Fruit fly (Drosophila melanogaster) whole organism, embryonic: Measurements from ENCODE around the gene CG31798.

Experiments
- C15 ChIP-seq: fragments of 200-800 bp; sonication (Bioruptor generic); IDR thresholded peaks from 3 replicates; pipeline ENCODE4 v1.3.6; 2022; ENCODE audit warnings: missing biosample characterization, missing genetic modification characterization
- CG10147 ChIP-seq: fragments of 200-800 bp; sonication (Bioruptor generic); optimal IDR thresholded peaks from 2 replicates; lab custom pipeline; 2019; ENCODE audit warnings: missing biosample characterization, mild to moderate bottlenecking, missing genetic modification characterization, moderate library complexity
- CG12104 ChIP-seq: fragments of 200-800 bp; sonication (Bioruptor generic); optimal IDR thresholded peaks from 3 replicates; lab custom pipeline; 2016; ENCODE audit warnings: missing biosample characterization, missing genetic modification characterization
- CG17612 ChIP-seq: fragments of 200-800 bp; sonication (Bioruptor generic); IDR thresholded peaks from 2 replicates; pipeline ENCODE4 v1.3.6; 2022; ENCODE audit warnings: missing biosample characterization, missing genetic modification characterization
- CG17912 ChIP-seq: fragments of 200-800 bp; sonication (Bioruptor generic); optimal IDR thresholded peaks from 2 replicates; lab custom pipeline; 2018; ENCODE audit warnings: missing biosample characterization, mild to moderate bottlenecking, missing genetic modification characterization
- CG30020 ChIP-seq: fragments of 200-800 bp; optimal IDR thresholded peaks from 2 replicates; lab custom pipeline; 2019; ENCODE audit warnings: missing biosample characterization, mild to moderate bottlenecking, missing genetic modification characterization, moderate library complexity
- CG30431 ChIP-seq: fragments of 200-800 bp; sonication (Bioruptor generic); optimal IDR thresholded peaks from 2 replicates; lab custom pipeline; 2017; ENCODE audit warnings: missing biosample characterization, missing genetic modification characterization
- CG31388 ChIP-seq: fragments of 200-800 bp; sonication (Bioruptor generic); optimal IDR thresholded peaks from 2 replicates; lab custom pipeline; 2016; ENCODE audit warnings: missing biosample characterization, missing genetic modification characterization
- CG33213 ChIP-seq: fragments of 200-800 bp; sonication (Bioruptor generic); optimal IDR thresholded peaks from 3 replicates; lab custom pipeline; 2016; ENCODE audit warnings: missing biosample characterization, missing genetic modification characterization
- CG33557 ChIP-seq: fragments of 200-800 bp; sonication (Bioruptor generic); optimal IDR thresholded peaks from 2 replicates; lab custom pipeline; 2019; ENCODE audit warnings: missing biosample characterization, mild to moderate bottlenecking, missing genetic modification characterization, moderate library complexity
- CG3407 ChIP-seq: fragments of 200-800 bp; sonication (Bioruptor generic); optimal IDR thresholded peaks from 2 replicates; lab custom pipeline; 2018; ENCODE audit warnings: missing biosample characterization, mild to moderate bottlenecking, missing genetic modification characterization
- CG34422 ChIP-seq: fragments of 200-800 bp; sonication (Bioruptor generic); IDR thresholded peaks from 3 replicates; pipeline ENCODE4 v1.3.6; 2022; ENCODE audit warnings: missing biosample characterization, missing genetic modification characterization
- CG4424 ChIP-seq: fragments of 200-800 bp; sonication (Bioruptor generic); optimal IDR thresholded peaks from 3 replicates; lab custom pipeline; 2016; ENCODE audit warnings: missing biosample characterization, missing genetic modification characterization
- CG8089 ChIP-seq: fragments of 200-800 bp; sonication (Bioruptor generic); optimal IDR thresholded peaks from 3 replicates; lab custom pipeline; 2016; ENCODE audit warnings: missing biosample characterization, missing genetic modification characterization
- CG8924 ChIP-seq: fragments of 200-800 bp; optimal IDR thresholded peaks from 3 replicates; lab custom pipeline; 2019; ENCODE audit warnings: missing biosample characterization, mild to moderate bottlenecking, missing genetic modification characterization, moderate library complexity
- CG9876 ChIP-seq: fragments of 200-800 bp; sonication (Bioruptor generic); optimal IDR thresholded peaks from 2 replicates; lab custom pipeline; 2016; ENCODE audit warnings: missing biosample characterization, missing genetic modification characterization
- Chrac-16 ChIP-seq: fragments of 200-800 bp; sonication (Bioruptor generic); optimal IDR thresholded peaks from 3 replicates; lab custom pipeline; 2016; ENCODE audit warnings: missing biosample characterization, missing genetic modification characterization
- Dref ChIP-seq: fragments of 200-800 bp; sonication (Bioruptor generic); IDR thresholded peaks from 2 replicates; pipeline ENCODE4 v1.3.6; 2022; ENCODE audit warnings: missing biosample characterization, missing genetic modification characterization
- Drgx ChIP-seq: fragments of 200-800 bp; sonication (Bioruptor generic); IDR thresholded peaks from 2 replicates; pipeline ENCODE4 v1.3.6; 2022; ENCODE audit warnings: missing biosample characterization, missing genetic modification characterization
- Elba2 ChIP-seq: fragments of 200-800 bp; sonication (Bioruptor generic); optimal IDR thresholded peaks from 3 replicates; lab custom pipeline; 2016; ENCODE audit warnings: missing biosample characterization, missing genetic modification characterization
- HLH4C ChIP-seq: fragments of 200-800 bp; sonication (Bioruptor generic); IDR thresholded peaks from 3 replicates; pipeline ENCODE4 v1.3.6; 2022; ENCODE audit warnings: missing biosample characterization, missing genetic modification characterization; ENCODE audit not compliant: partially characterized antibody
- HLHmδ ChIP-seq: fragments of 200-800 bp; sonication (Bioruptor generic); optimal IDR thresholded peaks from 2 replicates; lab custom pipeline; 2018; ENCODE audit warnings: missing biosample characterization, mild to moderate bottlenecking, missing genetic modification characterization, moderate library complexity
- Hmx ChIP-seq: fragments of 200-800 bp; sonication (Bioruptor generic); optimal IDR thresholded peaks from 2 replicates; lab custom pipeline; 2016; ENCODE audit warnings: missing biosample characterization, missing genetic modification characterization
- Pdp1 ChIP-seq, 2 experiments: fragments of 200-800 bp; sonication (Bioruptor generic); optimal IDR thresholded peaks; 3 replicates each; lab custom pipeline; 2016; ENCODE audit warnings: missing biosample characterization in 2 of 2, missing genetic modification characterization in 2 of 2, mild to moderate bottlenecking in 1 of 2, moderate library complexity in 1 of 2
- Sry-β ChIP-seq: fragments of 200-800 bp; sonication (Bioruptor generic); optimal IDR thresholded peaks from 2 replicates; lab custom pipeline; 2018; ENCODE audit warnings: missing biosample characterization, mild to moderate bottlenecking, missing genetic modification characterization, moderate library complexity
- Stat92E ChIP-seq, 3 experiments: fragments of >200 bp in 2 of 3; fragments of 200-800 bp in 1 of 3; sonication (Bioruptor generic) in 1 of 3; optimal IDR thresholded peaks; 2 replicates each; lab custom pipeline; 2017 to 2019; ENCODE audit warnings: missing biosample characterization in 3 of 3, missing genetic modification characterization in 3 of 3, mild to moderate bottlenecking in 1 of 3, moderate library complexity in 1 of 3
- Usf ChIP-seq: fragments of 200-800 bp; sonication (Bioruptor generic); optimal IDR thresholded peaks from 2 replicates; lab custom pipeline; 2017; ENCODE audit warnings: missing genotype, missing biosample characterization, missing genetic modification characterization
- Xrp1 ChIP-seq: fragments of 200-800 bp; sonication (Bioruptor generic); IDR thresholded peaks from 2 replicates; pipeline ENCODE4 v1.3.6; 2022; ENCODE audit warnings: missing biosample characterization, missing genetic modification characterization
- ase ChIP-seq: fragments of 200-800 bp; sonication (Bioruptor generic); IDR thresholded peaks from 3 replicates; pipeline ENCODE4 v1.3.6; 2022; ENCODE audit warnings: missing biosample characterization, missing genetic modification characterization
- dmrt11E ChIP-seq: fragments of 200-800 bp; sonication (Bioruptor generic); optimal IDR thresholded peaks from 3 replicates; lab custom pipeline; 2018; ENCODE audit warnings: missing biosample characterization, mild to moderate bottlenecking, missing genetic modification characterization, moderate library complexity
- dysf ChIP-seq: fragments of 200-800 bp; sonication (Bioruptor generic); IDR thresholded peaks from 3 replicates; pipeline ENCODE4 v1.3.6; 2022; ENCODE audit warnings: missing biosample characterization, missing genetic modification characterization
- eyg ChIP-seq: fragments of 200-800 bp; sonication (Bioruptor generic); optimal IDR thresholded peaks from 3 replicates; lab custom pipeline; 2016; ENCODE audit warnings: missing biosample characterization, missing genetic modification characterization
- fd102C ChIP-seq: fragments of 200-800 bp; sonication (Bioruptor generic); optimal IDR thresholded peaks from 2 replicates; lab custom pipeline; 2018; ENCODE audit warnings: missing biosample characterization, mild to moderate bottlenecking, missing genetic modification characterization, moderate library complexity
- fd3F ChIP-seq: fragments of 200-800 bp; sonication (Bioruptor generic); optimal IDR thresholded peaks from 2 replicates; lab custom pipeline; 2018; ENCODE audit warnings: missing biosample characterization, mild to moderate bottlenecking, missing genetic modification characterization, moderate library complexity
- gsb ChIP-seq: fragments of 200-800 bp; sonication (Bioruptor generic); IDR thresholded peaks from 2 replicates; pipeline ENCODE4 v1.3.6; 2022; ENCODE audit warnings: missing biosample characterization, missing genetic modification characterization
- h ChIP-seq: fragments of >200 bp; optimal IDR thresholded peaks from 2 replicates; lab custom pipeline; 2017
- jing ChIP-seq: fragments of 200-800 bp; sonication (Bioruptor generic); optimal IDR thresholded peaks from 2 replicates; lab custom pipeline; 2018; ENCODE audit warnings: missing biosample characterization, mild to moderate bottlenecking, missing genetic modification characterization
- jumu ChIP-seq: fragments of 200-800 bp; sonication (Bioruptor generic); optimal IDR thresholded peaks from 3 replicates; lab custom pipeline; 2016; ENCODE audit warnings: missing biosample characterization, missing genetic modification characterization
- klu ChIP-seq: fragments of 200-800 bp; sonication (Bioruptor generic); IDR thresholded peaks from 2 replicates; pipeline ENCODE4 v1.3.6; 2022; ENCODE audit warnings: missing biosample characterization, missing genetic modification characterization
- lbe ChIP-seq: fragments of 200-800 bp; sonication (Bioruptor generic); optimal IDR thresholded peaks from 2 replicates; lab custom pipeline; 2016; ENCODE audit warnings: missing biosample characterization, mild to moderate bottlenecking, missing genetic modification characterization
- mld ChIP-seq: fragments of 200-800 bp; sonication (Bioruptor generic); IDR thresholded peaks from 3 replicates; pipeline ENCODE4 v1.3.6; 2022; ENCODE audit warnings: missing biosample characterization, missing genetic modification characterization; ENCODE audit not compliant: partially characterized antibody
- nau ChIP-seq: fragments of 200-800 bp; sonication (Bioruptor generic); optimal IDR thresholded peaks from 3 replicates; lab custom pipeline; 2017; ENCODE audit warnings: missing biosample characterization, mild to moderate bottlenecking, missing genetic modification characterization, missing genetic modification reagents
- otp ChIP-seq: fragments of 200-800 bp; sonication (Bioruptor generic); IDR thresholded peaks from 3 replicates; pipeline ENCODE4, ENCODE4 v1.3.6; 2022; ENCODE audit warnings: missing biosample characterization, missing genetic modification characterization
- psq ChIP-seq: fragments of 200-800 bp; sonication (Bioruptor generic); optimal IDR thresholded peaks from 2 replicates; lab custom pipeline; 2017; ENCODE audit warnings: missing biosample characterization, missing genetic modification characterization
- row ChIP-seq: fragments of 200-800 bp; sonication (Bioruptor generic); IDR thresholded peaks from 3 replicates; pipeline ENCODE4 v1.3.6; 2022; ENCODE audit warnings: missing biosample characterization, missing genetic modification characterization
- slou ChIP-seq: fragments of 200-800 bp; sonication (Bioruptor generic); optimal IDR thresholded peaks from 3 replicates; lab custom pipeline; 2016; ENCODE audit warnings: missing biosample characterization, missing genetic modification characterization
- sr ChIP-seq: fragments of 200-800 bp; sonication (Bioruptor generic); IDR thresholded peaks from 3 replicates; pipeline ENCODE4 v1.3.6; 2022; ENCODE audit warnings: missing biosample characterization, missing genetic modification characterization
- tgo ChIP-seq: fragments of 200-800 bp; sonication (Bioruptor generic); IDR thresholded peaks from 3 replicates; pipeline ENCODE4 v1.3.6; 2022; ENCODE audit warnings: missing biosample characterization, missing genetic modification characterization
- tll ChIP-seq, 2 experiments: fragments of 200-800 bp in 1 of 2; fragments of >200 bp in 1 of 2; sonication (Bioruptor generic) in 1 of 2; optimal IDR thresholded peaks; 2 replicates each; lab custom pipeline; 2017 to 2019; ENCODE audit warnings: missing biosample characterization in 2 of 2, missing genetic modification characterization in 2 of 2, mild to moderate bottlenecking in 1 of 2, moderate library complexity in 1 of 2
- ttk ChIP-seq: fragments of 200-800 bp; sonication (Bioruptor generic); IDR thresholded peaks from 2 replicates; pipeline ENCODE4 v2.1.2; 2022; ENCODE audit warnings: missing biosample characterization, missing genetic modification characterization

CG31798 gene

DNA sequence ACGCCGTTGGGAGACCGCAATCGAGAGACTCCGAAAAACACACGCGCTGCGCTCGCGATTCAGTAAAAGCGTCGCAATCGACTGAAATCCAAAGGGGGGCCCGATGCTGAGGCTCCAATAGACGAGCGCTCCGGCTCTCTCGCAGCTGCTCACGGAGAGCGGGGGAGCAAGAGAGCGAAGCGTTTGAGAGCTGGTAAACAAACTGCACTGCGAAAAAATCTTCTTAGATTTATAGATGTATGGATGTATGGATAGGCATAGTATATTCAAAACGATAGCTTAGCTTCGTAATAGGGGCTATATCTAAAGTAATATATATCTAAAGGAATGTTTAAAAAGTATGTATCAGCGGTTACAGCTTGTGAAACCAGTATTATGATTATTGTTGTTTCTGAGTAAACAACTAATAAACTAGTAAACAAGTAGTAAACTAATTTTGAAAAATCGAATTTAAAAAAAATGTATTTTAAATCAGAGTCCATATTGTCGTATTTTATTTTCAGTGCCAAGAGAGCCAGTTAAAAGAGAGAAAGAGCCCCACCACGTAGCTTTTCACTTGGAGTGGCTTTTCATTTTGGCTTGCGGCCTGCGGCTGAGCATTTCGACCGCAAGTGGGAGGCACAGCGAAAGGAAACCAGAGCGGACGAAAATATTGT, 29.6 kb downstream of the CG31798 start, which contains the start of the genes Alp12 and CG13085 (continued):
- peak; percentile 88 for TF ChIP-seq CG33213 (GFP tag; lab: Kevin White, UChicago)
- peak; percentile 96 for TF ChIP-seq CG3407 (GFP tag; lab: Kevin White, UChicago)
- TF ChIP-seq nau: peak; percentile 99
- TF ChIP-seq HLH4C: no peak
- peak; percentile 90 for TF ChIP-seq otp (GFP tag; lab: Robert Waterston, UW)
- TF ChIP-seq Stat92E (GFP tag; optimal IDR thresholded peaks at IDR 0.05; lab: Kevin White, UChicago): peak in 1 of 3 experiments; percentile 93
- TF ChIP-seq Hmx: peak; percentile 90
- peak; percentile 80 for TF ChIP-seq CG9876 (GFP tag; lab: Kevin White, UChicago)
- peak; percentile 71; the same call in 2 of the 3 replicates for TF ChIP-seq C15 (GFP tag; lab: Robert Waterston, UW)
- TF ChIP-seq CG10147 (GFP tag; lab: Kevin White, UChicago): peak; percentile 98
- TF ChIP-seq CG17612 (GFP tag; lab: Robert Waterston, UW): peak; percentile 89
- peak; percentile 97 for TF ChIP-seq Xrp1 (GFP tag; lab: Robert Waterston, UW)
- peak; percentile 97 for TF ChIP-seq tgo (GFP tag; lab: Robert Waterston, UW)
- TF ChIP-seq CG17912 (GFP tag; lab: Kevin White, UChicago): peak; percentile 81
- TF ChIP-seq CG31388: peak; percentile 91
- TF ChIP-seq Usf (GFP tag; lab: Kevin White, UChicago): peak; percentile 95
- peak; percentile 96 for TF ChIP-seq CG33557 (GFP tag; lab: Kevin White, UChicago)
- peak; percentile 88 for TF ChIP-seq CG30020 (tag; lab: Kevin White, UChicago)
- TF ChIP-seq Chrac-16 (GFP tag; lab: Kevin White, UChicago): peak; percentile 95
- TF ChIP-seq h: no peak
- peak; percentile 94 for TF ChIP-seq slou (GFP tag; lab: Kevin White, UChicago)
- TF ChIP-seq CG8089 (GFP tag; lab: Kevin White, UChicago): peak; percentile 84
- peak; percentile 99 for TF ChIP-seq CG8924 (tag; lab: Kevin White, UChicago)
- TF ChIP-seq klu (GFP tag; lab: Robert Waterston, UW): peak; percentile 95
- peak; percentile 66 for TF ChIP-seq HLHmδ
- peak; percentile 98 for TF ChIP-seq dysf (GFP tag; lab: Robert Waterston, UW)
- TF ChIP-seq lbe: peak; percentile 82
- TF ChIP-seq jing (GFP tag; lab: Kevin White, UChicago): peak; percentile 94
- TF ChIP-seq dmrt11E (tag; lab: Kevin White, UChicago): peak; percentile 94
- TF ChIP-seq tll (GFP tag; optimal IDR thresholded peaks at IDR 0.05; lab: Kevin White, UChicago): peak in 1 of 2 experiments; percentile 37
- peak; percentile 93 to 95 for TF ChIP-seq Pdp1 (GFP tag; optimal IDR thresholded peaks at IDR 0.05; lab: Kevin White, UChicago)
- peak; percentile 95 for TF ChIP-seq Drgx (GFP tag; lab: Robert Waterston, UW)
- peak; percentile 98 for TF ChIP-seq CG4424 (GFP tag; lab: Kevin White, UChicago)
- TF ChIP-seq jumu (GFP tag; lab: Kevin White, UChicago): peak; percentile 85
- peak; percentile 27 for TF ChIP-seq Elba2 (GFP tag; lab: Kevin White, UChicago)
- peak; percentile 97 for TF ChIP-seq fd3F (GFP tag; lab: Kevin White, UChicago)
- TF ChIP-seq mld (GFP tag; lab: Robert Waterston, UW): 0 out of 3 replicates have a peak, but pooled peaks have one; percentile 53
- TF ChIP-seq CG12104 (GFP tag; lab: Kevin White, UChicago): peak; percentile 97
- TF ChIP-seq ttk: peak; percentile 94
- TF ChIP-seq CG30431 (GFP tag; lab: Kevin White, UChicago): peak; percentile 94
- TF ChIP-seq Sry-β (GFP tag; lab: Kevin White, UChicago): peak; percentile 67
- TF ChIP-seq ase: peak; percentile 89
- peak; percentile 95 for TF ChIP-seq CG34422
- peak; percentile 23 for TF ChIP-seq fd102C (GFP tag; lab: Kevin White, UChicago)
- TF ChIP-seq gsb (GFP tag; lab: Robert Waterston, UW): peak; percentile 95
- TF ChIP-seq sr (GFP tag; lab: Robert Waterston, UW): peak; percentile 72; the same call in 1 of the 3 replicates
- peak; percentile 85 for TF ChIP-seq psq (GFP tag; lab: Kevin White, UChicago)
- peak; percentile 99 for TF ChIP-seq row (GFP tag; lab: Robert Waterston, UW)
- no peak for TF ChIP-seq Dref (GFP tag; lab: Robert Waterston, UW)
- TF ChIP-seq eyg (GFP tag; lab: Kevin White, UChicago): peak; percentile 89
